Worm (Caenorhabditis elegans): ENCODE data around the gene spig-10.

Gene spig-10

ce11 chrV:7009461-7009860, 3.4 kb downstream of the spig-10 start, which contains the start of gene C33G8.2:
TSS of gene C33G8.2 (plus strand) at chrV:7009761.
- TF ChIP-seq unc-62 (GFP tag; optimal IDR thresholded peaks at IDR 0.05) = no peak

- no peak for TF ChIP-seq unc-62 (GFP tag; optimal IDR thresholded peaks at IDR 0.05)
Observed at ce11 chrV:7012617-7013016, 6.6 kb downstream of the spig-10 start, which contains the start of gene srw-127. TSS of gene srw-127 (plus strand) at chrV:7012917.

ce11 chrV:7015872-7016271, 9.8 kb downstream of the spig-10 start, which contains the start of gene C33G8.13:
TSS of gene C33G8.13 (minus strand) at chrV:7015972.
- no peak for TF ChIP-seq unc-62 (GFP tag; optimal IDR thresholded peaks at IDR 0.05)

ce11 chrV:7017059-7017458, 11.0 kb downstream of the spig-10 start, which contains the start of gene srsx-32:
TSS of gene srsx-32 (plus strand) at chrV:7017359.
- TF ChIP-seq unc-62 (GFP tag; optimal IDR thresholded peaks at IDR 0.05) = no peak

ce11 chrV:7021772-7022171, 15.7 kb downstream of the spig-10 start, which contains the start of gene F20A1.4:
TSS of gene F20A1.4 (minus strand) at chrV:7021872.
- no peak for TF ChIP-seq unc-62 (GFP tag; optimal IDR thresholded peaks at IDR 0.05)

- no peak for TF ChIP-seq unc-62 (GFP tag; optimal IDR thresholded peaks at IDR 0.05)
Observed at ce11 chrV:7022981-7023380, 16.9 kb downstream of the spig-10 start.

- no peak for TF ChIP-seq unc-62 (GFP tag; optimal IDR thresholded peaks at IDR 0.05)
Observed at ce11 chrV:7027055-7027454, 21.0 kb downstream of the spig-10 start, which contains the start of gene F20A1.6. TSS of gene F20A1.6 (minus strand) at chrV:7027155.

ce11 chrV:7036475-7036874, 30.4 kb downstream of the spig-10 start, which contains the start of gene twk-11:
TSS of gene twk-11 (minus strand) at chrV:7036575.
- TF ChIP-seq unc-62 (GFP tag; optimal IDR thresholded peaks at IDR 0.05) = no peak

ce11 chrV:7046005-7046404, 39.9 kb downstream of the spig-10 start, which contains the start of gene F20A1.2:
TSS of gene F20A1.2 (plus strand) at chrV:7046305.
- no peak for TF ChIP-seq unc-62 (GFP tag; optimal IDR thresholded peaks at IDR 0.05)

ce11 chrV:7047512-7047911, 41.4 kb downstream of the spig-10 start, which contains the start of gene F20A1.8:
TSS of gene F20A1.8 (minus strand) at chrV:7047612.
- no peak for TF ChIP-seq unc-62 (GFP tag; optimal IDR thresholded peaks at IDR 0.05)

- TF ChIP-seq unc-62 (GFP tag; optimal IDR thresholded peaks at IDR 0.05) = no peak
Observed at ce11 chrV:7050153-7050552, 44.1 kb downstream of the spig-10 start.

ce11 chrV:7051133-7051765, 45.2 kb downstream of the spig-10 start, which contains the start of the genes tofu-2 and spig-1:
TSS of gene tofu-2 (minus strand) at chrV:7051248.
TSS of gene spig-1 (plus strand) at chrV:7051715.
- no peak for TF ChIP-seq unc-62 (GFP tag; optimal IDR thresholded peaks at IDR 0.05)

ce11 chrV:7053100-7053499, 47.0 kb downstream of the spig-10 start, which contains the start of gene txt-17:
TSS of gene txt-17 (minus strand) at chrV:7053200.
- no peak for TF ChIP-seq unc-62 (GFP tag; optimal IDR thresholded peaks at IDR 0.05)

ce11 chrV:7054598-7054997, 48.5 kb downstream of the spig-10 start, which contains the start of gene spig-8:
TSS of gene spig-8 (plus strand) at chrV:7054898.
- TF ChIP-seq unc-62 (GFP tag; optimal IDR thresholded peaks at IDR 0.05) = no peak
